Worm (Caenorhabditis elegans) whole organism, L2 larva: ENCODE measurements around the gene aipr-1.

Source experiments
- F13H6.1 ChIP-seq: sonication (generic microtip); optimal IDR thresholded peaks from 2 replicates; lab custom pipeline; 2016; ENCODE audit warnings: missing genetic modification characterization, missing compliant biosample characterization
- R02D3.7 ChIP-seq: fragments of 150-350 bp; optimal IDR thresholded peaks from 2 replicates; lab custom pipeline; 2014; ENCODE audit warnings: missing biosample characterization, missing genetic modification characterization
- alr-1 ChIP-seq: fragments of 150-350 bp; optimal IDR thresholded peaks from 2 replicates; lab custom pipeline; 2014; ENCODE audit warnings: missing biosample characterization, missing genetic modification characterization
- ceh-16 ChIP-seq: fragments of 150-350 bp; optimal IDR thresholded peaks from 2 replicates; lab custom pipeline; 2014; ENCODE audit warnings: missing biosample characterization, missing genetic modification characterization
- ceh-82 ChIP-seq: fragments of 150-350 bp; optimal IDR thresholded peaks from 2 replicates; lab custom pipeline; 2014; ENCODE audit warnings: missing biosample characterization, missing genetic modification characterization
- crh-2 ChIP-seq: sonication (generic microtip); optimal IDR thresholded peaks from 2 replicates; lab custom pipeline; 2017; ENCODE audit warnings: missing biosample characterization, missing genetic modification characterization
- dmd-4 ChIP-seq: sonication (generic microtip); optimal IDR thresholded peaks from 2 replicates; lab custom pipeline; 2017; ENCODE audit warnings: missing biosample characterization, missing genetic modification characterization
- fos-1 ChIP-seq: fragments of 150-350 bp; optimal IDR thresholded peaks from 2 replicates; lab custom pipeline; 2014; ENCODE audit warnings: missing biosample characterization, missing genetic modification characterization
- lin-13 ChIP-seq: fragments of 150-350 bp; optimal IDR thresholded peaks from 2 replicates; lab custom pipeline; 2014; ENCODE audit warnings: missing biosample characterization, missing genetic modification reagents, missing genetic modification characterization
- lsy-2 ChIP-seq, 2 experiments: fragments of 150-350 bp in 1 of 2; sonication (generic microtip) in 1 of 2; optimal IDR thresholded peaks; 2 replicates each; lab custom pipeline; 2014 to 2017; ENCODE audit warnings: missing biosample characterization in 2 of 2, missing genetic modification characterization in 2 of 2
- mbf-1 ChIP-seq: sonication (generic microtip); optimal IDR thresholded peaks from 2 replicates; lab custom pipeline; 2017; ENCODE audit warnings: missing biosample characterization, missing genetic modification characterization
- mdl-1 ChIP-seq, 2 experiments: fragments of 150-350 bp in 1 of 2; sonication (generic microtip) in 1 of 2; optimal IDR thresholded peaks; 2 replicates each; lab custom pipeline; 2017; ENCODE audit warnings: missing biosample characterization in 2 of 2, missing genetic modification characterization in 2 of 2
- nhr-10 ChIP-seq: sonication (generic microtip); optimal IDR thresholded peaks from 2 replicates; lab custom pipeline; 2017; ENCODE audit warnings: missing biosample characterization, missing genetic modification characterization
- nhr-11 ChIP-seq: fragments of 150-350 bp; optimal IDR thresholded peaks from 2 replicates; lab custom pipeline; 2014; ENCODE audit warnings: missing biosample characterization, missing genetic modification characterization
- nhr-12 ChIP-seq: fragments of 150-350 bp; optimal IDR thresholded peaks from 2 replicates; lab custom pipeline; 2014; ENCODE audit warnings: missing biosample characterization, missing genetic modification characterization
- nhr-77 ChIP-seq: fragments of 150-350 bp; optimal IDR thresholded peaks from 2 replicates; lab custom pipeline; 2014; ENCODE audit warnings: missing biosample characterization, missing genetic modification characterization
- peb-1 ChIP-seq: fragments of 150-350 bp; optimal IDR thresholded peaks from 2 replicates; lab custom pipeline; 2014; ENCODE audit warnings: missing biosample characterization, missing genetic modification characterization
- skn-1 ChIP-seq: sonication (generic microtip); optimal IDR thresholded peaks from 2 replicates; lab custom pipeline; 2017; ENCODE audit warnings: missing biosample characterization, missing genetic modification characterization
- sma-3 ChIP-seq: sonication (generic microtip); optimal IDR thresholded peaks from 2 replicates; lab custom pipeline; 2016; ENCODE audit warnings: missing genetic modification reagents, missing genetic modification characterization, missing compliant biosample characterization
- sma-9 ChIP-seq, 2 experiments: fragments of 150-350 bp in 1 of 2; sonication (generic microtip) in 1 of 2; optimal IDR thresholded peaks; 2 replicates each; lab custom pipeline; 2014 to 2016; ENCODE audit warnings: missing genetic modification characterization in 2 of 2, mild to moderate bottlenecking in 1 of 2, missing biosample characterization in 1 of 2, missing compliant biosample characterization in 1 of 2, missing genetic modification reagents in 1 of 2, moderate library complexity in 1 of 2
- unc-39 ChIP-seq: fragments of 150-350 bp; optimal IDR thresholded peaks from 2 replicates; lab custom pipeline; 2014; ENCODE audit warnings: missing biosample characterization, missing genetic modification characterization
- unc-55 ChIP-seq: fragments of 150-350 bp; sonication (generic microtip); optimal IDR thresholded peaks from 3 replicates; lab custom pipeline; 2014; ENCODE audit warnings: missing biosample characterization, missing genetic modification reagents, missing genetic modification characterization
- zag-1 ChIP-seq: fragments of 150-350 bp; optimal IDR thresholded peaks from 2 replicates; lab custom pipeline; 2014; ENCODE audit warnings: missing biosample characterization, missing genetic modification characterization
- ztf-11 ChIP-seq: sonication (generic microtip); optimal IDR thresholded peaks from 2 replicates; lab custom pipeline; 2017; ENCODE audit warnings: missing biosample characterization, missing genetic modification characterization
- ztf-4 ChIP-seq: fragments of 150-350 bp; optimal IDR thresholded peaks from 2 replicates; lab custom pipeline; 2014; ENCODE audit warnings: missing biosample characterization, missing genetic modification characterization

Gene aipr-1

DNA sequence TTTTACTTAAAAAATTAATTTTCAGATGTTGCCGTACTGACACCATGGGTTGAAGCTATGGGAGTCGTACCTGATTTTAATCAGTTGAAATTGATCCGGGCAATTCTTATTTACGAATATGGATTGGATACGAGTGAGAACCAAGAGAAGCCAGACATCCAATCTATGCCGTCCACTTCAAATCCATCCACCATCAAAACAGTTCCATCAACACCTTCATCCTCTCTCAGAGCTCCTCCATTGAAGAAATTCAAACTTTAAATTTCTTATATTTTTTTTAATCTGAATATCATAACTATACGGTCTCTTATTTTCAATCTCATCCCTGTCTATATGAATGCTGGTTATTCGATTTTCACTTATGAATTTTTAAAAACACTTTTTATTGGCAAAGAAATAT is 35.2 kb downstream of the aipr-1 start:
- TF ChIP-seq alr-1 (tag; lab: Kevin White, UChicago) = no peak
- TF ChIP-seq mdl-1 (tag; optimal IDR thresholded peaks at IDR 0.05; lab: Kevin White, UChicago) = no peak
- no peak for TF ChIP-seq dmd-4 (tag; lab: Kevin White, UChicago)
- no peak for TF ChIP-seq unc-55 (GFP tag; lab: Kevin White, UChicago)
- no peak for TF ChIP-seq mbf-1 (tag; lab: Kevin White, UChicago)
- TF ChIP-seq zag-1 (tag; lab: Kevin White, UChicago) = no peak
- no peak for TF ChIP-seq R02D3.7 (tag; lab: Kevin White, UChicago)
- no peak for TF ChIP-seq skn-1 (tag; lab: Kevin White, UChicago)

- TF ChIP-seq nhr-10 (tag; lab: Kevin White, UChicago) (no peak), sma-9 (GFP tag; optimal IDR thresholded peaks at IDR 0.05; lab: Kevin White, UChicago) (no peak), sma-9 (tag; optimal IDR thresholded peaks at IDR 0.05; lab: Kevin White, UChicago) (no peak), R02D3.7 (tag; lab: Kevin White, UChicago) (no peak), mdl-1 (tag; optimal IDR thresholded peaks at IDR 0.05; lab: Kevin White, UChicago) (no peak), ztf-11 (tag; lab: Kevin White, UChicago) (no peak), fos-1 (no peak), peb-1 (no peak), ceh-16 (tag; lab: Kevin White, UChicago) (no peak), ztf-4 (tag; lab: Kevin White, UChicago) (no peak), nhr-12 (tag; lab: Kevin White, UChicago) (no peak), nhr-77 (tag; lab: Kevin White, UChicago) (no peak), lin-13 (GFP tag; lab: Kevin White, UChicago) (no peak), alr-1 (tag; lab: Kevin White, UChicago) (no peak), nhr-11 (no peak), crh-2 (no peak), unc-55 (GFP tag; lab: Kevin White, UChicago) (no peak), lsy-2 (tag; optimal IDR thresholded peaks at IDR 0.05; lab: Kevin White, UChicago) (no peak)
These were observed 39.4 kb downstream of the aipr-1 start, which contains the start of gene wrn-1 for ce11 chrII:6554677-6555076. wrn-1 (plus strand) TSS chrII:6554977.

ce11 chrII:6544842-6545410 is 49.1 kb downstream of the aipr-1 start, which contains the start of gene lron-15:
lron-15 (minus strand) TSS chrII:6544892.
- no peak for TF ChIP-seq unc-39 (tag; lab: Kevin White, UChicago)
- no peak for TF ChIP-seq sma-3
- TF ChIP-seq ceh-82 (tag; lab: Kevin White, UChicago) = no peak
- no peak for TF ChIP-seq F13H6.1
